Worm (Caenorhabditis elegans): ENCODE measurements around the gene bris-1.
A peak's percentile ranks its signal among the peaks of the same experiment; 100 is the strongest.

ce11 chrIV:3833778-3834177 lies 14.7 kb upstream of the bris-1 start:
- TF ChIP-seq nhr-237 (tag; optimal IDR thresholded peaks at IDR 0.05): no peak
- TF ChIP-seq elt-3 (tag; optimal IDR thresholded peaks at IDR 0.05): no peak
- no peak for TF ChIP-seq ztf-11 (tag; optimal IDR thresholded peaks at IDR 0.05)
- no peak for TF ChIP-seq mdl-1 (tag; optimal IDR thresholded peaks at IDR 0.05)
- TF ChIP-seq nhr-20 (tag; optimal IDR thresholded peaks at IDR 0.05): no peak
- no peak for TF ChIP-seq nhr-90 (tag; optimal IDR thresholded peaks at IDR 0.05; ENCODE audit: poor library complexity)
- no peak for TF ChIP-seq lin-35 (GFP tag; optimal IDR thresholded peaks at IDR 0.05)
- no peak for TF ChIP-seq dpl-1 (GFP tag; optimal IDR thresholded peaks at IDR 0.05)
- no peak for TF ChIP-seq unc-62 (GFP tag; optimal IDR thresholded peaks at IDR 0.05)
- peak; percentile 42 for TF ChIP-seq sox-4 (tag; optimal IDR thresholded peaks at IDR 0.05)
- no peak for TF ChIP-seq mep-1 (tag; optimal IDR thresholded peaks at IDR 0.05)
